Fruit fly (Drosophila melanogaster) whole organism, embryonic: ENCODE results near the gene CG13707.

ENCODE experiments used
- CG11093 ChIP-seq: fragments of 200-800 bp; sonication (Bioruptor generic); IDR thresholded peaks from 3 replicates; pipeline ENCODE4 v1.3.6; 2022; ENCODE audit warnings: missing biosample characterization, missing genetic modification characterization
- CG11247 ChIP-seq: fragments of 200-800 bp; sonication (Bioruptor generic); IDR thresholded peaks from 2 replicates; pipeline ENCODE4 v1.3.6; 2022; ENCODE audit warnings: missing biosample characterization, missing genetic modification characterization
- CG1233 ChIP-seq: fragments of 200-800 bp; sonication (Bioruptor generic); optimal IDR thresholded peaks from 4 replicates; lab custom pipeline; 2018; ENCODE audit warnings: missing biosample characterization, mild to moderate bottlenecking, missing genetic modification characterization
- CG14667 ChIP-seq: fragments of 200-800 bp; sonication (Bioruptor generic); IDR thresholded peaks from 2 replicates; pipeline ENCODE4 v1.3.6; 2022; ENCODE audit warnings: missing biosample characterization, missing genetic modification characterization
- CG14860 ChIP-seq: fragments of 200-800 bp; sonication (Bioruptor generic); IDR thresholded peaks from 3 replicates; pipeline ENCODE4 v1.3.6; 2022; ENCODE audit warnings: missing biosample characterization, missing genetic modification characterization; ENCODE audit not compliant: partially characterized antibody
- CG1529 ChIP-seq: fragments of 200-800 bp; sonication (Bioruptor generic); optimal IDR thresholded peaks from 3 replicates; lab custom pipeline; 2018; ENCODE audit warnings: missing biosample characterization, missing genetic modification characterization
- CG17612 ChIP-seq: fragments of 200-800 bp; sonication (Bioruptor generic); IDR thresholded peaks from 2 replicates; pipeline ENCODE4 v1.3.6; 2022; ENCODE audit warnings: missing biosample characterization, missing genetic modification characterization
- CG2889 ChIP-seq: fragments of 200-800 bp; sonication (Bioruptor generic); IDR thresholded peaks from 3 replicates; pipeline ENCODE4 v1.3.6; 2022; ENCODE audit warnings: missing biosample characterization, missing genetic modification characterization
- CG3065 ChIP-seq: fragments of 200-800 bp; sonication (Bioruptor generic); optimal IDR thresholded peaks from 2 replicates; lab custom pipeline; 2016; ENCODE audit warnings: missing biosample characterization, missing genetic modification characterization
- CG3281 ChIP-seq: fragments of 200-800 bp; sonication (Bioruptor generic); optimal IDR thresholded peaks from 3 replicates; lab custom pipeline; 2017; ENCODE audit warnings: missing biosample characterization, mild to moderate bottlenecking, missing genetic modification characterization
- CG4360 ChIP-seq: fragments of 200-800 bp; sonication (Bioruptor generic); IDR thresholded peaks from 2 replicates; pipeline ENCODE4 v1.3.6; 2022; ENCODE audit warnings: missing biosample characterization, missing genetic modification characterization
- CG4424 ChIP-seq: fragments of 200-800 bp; sonication (Bioruptor generic); optimal IDR thresholded peaks from 3 replicates; lab custom pipeline; 2016; ENCODE audit warnings: missing biosample characterization, missing genetic modification characterization
- CG6175 ChIP-seq: fragments of 200-800 bp; sonication (Bioruptor generic); IDR thresholded peaks from 3 replicates; pipeline ENCODE4 v1.3.6; 2022; ENCODE audit warnings: missing biosample characterization, missing genetic modification characterization
- CG6272 ChIP-seq: fragments of 200-800 bp; sonication (Bioruptor generic); IDR thresholded peaks from 2 replicates; pipeline ENCODE4 v1.3.6; 2022; ENCODE audit warnings: missing biosample characterization, missing genetic modification characterization
- CG6683 ChIP-seq: fragments of 200-800 bp; sonication (Bioruptor generic); optimal IDR thresholded peaks from 2 replicates; lab custom pipeline; 2017; ENCODE audit warnings: missing biosample characterization, mild to moderate bottlenecking, missing genetic modification characterization, missing genetic modification reagents
- CG8359 ChIP-seq: fragments of 200-800 bp; sonication (Bioruptor generic); optimal IDR thresholded peaks from 2 replicates; lab custom pipeline; 2017; ENCODE audit warnings: missing biosample characterization, mild to moderate bottlenecking, missing genetic modification characterization, borderline replicate concordance
- CG9797 ChIP-seq: fragments of 200-800 bp; sonication (Bioruptor generic); optimal IDR thresholded peaks from 3 replicates; lab custom pipeline; 2018; ENCODE audit warnings: missing biosample characterization, mild to moderate bottlenecking, missing genetic modification characterization
- Chrac-16 ChIP-seq: fragments of 200-800 bp; sonication (Bioruptor generic); optimal IDR thresholded peaks from 3 replicates; lab custom pipeline; 2016; ENCODE audit warnings: missing biosample characterization, missing genetic modification characterization
- D ChIP-seq, 2 experiments: fragments of 200-800 bp in 1 of 2; fragments of >200 bp in 1 of 2; sonication (Bioruptor generic) in 1 of 2; optimal IDR thresholded peaks; 2 replicates in 1 of 2; 3 replicates in 1 of 2; lab custom pipeline; 2017; ENCODE audit warnings: mild to moderate bottlenecking in 1 of 2, missing biosample characterization in 1 of 2, missing genetic modification characterization in 1 of 2, missing genetic modification reagents in 1 of 2
- D19A ChIP-seq: fragments of 200-800 bp; optimal IDR thresholded peaks from 3 replicates; lab custom pipeline; 2019; ENCODE audit warnings: missing biosample characterization, mild to moderate bottlenecking, missing genetic modification characterization, moderate library complexity
- Dek ChIP-seq: fragments of 200-800 bp; sonication (Bioruptor generic); optimal IDR thresholded peaks from 3 replicates; lab custom pipeline; 2019; ENCODE audit warnings: missing biosample characterization, mild to moderate bottlenecking, missing genetic modification characterization, moderate library complexity
- Dll ChIP-seq: fragments of 200-800 bp; sonication (Bioruptor generic); IDR thresholded peaks from 4 replicates; pipeline ENCODE4 v1.3.6; 2022; ENCODE audit warnings: missing biosample characterization, missing genetic modification characterization; ENCODE audit not compliant: partially characterized antibody
- E2f1 ChIP-seq: fragments of 200-800 bp; sonication (Bioruptor generic); IDR thresholded peaks from 2 replicates; pipeline ENCODE4 v1.3.6; 2022; ENCODE audit warnings: missing biosample characterization, missing genetic modification characterization
- ERR ChIP-seq: fragments of 200-800 bp; sonication (Bioruptor generic); optimal IDR thresholded peaks from 2 replicates; lab custom pipeline; 2016; ENCODE audit warnings: missing biosample characterization, missing genetic modification characterization
- Hmx ChIP-seq: fragments of 200-800 bp; sonication (Bioruptor generic); optimal IDR thresholded peaks from 2 replicates; lab custom pipeline; 2016; ENCODE audit warnings: missing biosample characterization, missing genetic modification characterization
- Hr3 ChIP-seq: fragments of 200-800 bp; sonication (Bioruptor generic); optimal IDR thresholded peaks from 3 replicates; lab custom pipeline; 2016; ENCODE audit warnings: missing biosample characterization, missing genetic modification characterization
- MESR4 ChIP-seq: fragments of 200-800 bp; sonication (Bioruptor generic); optimal IDR thresholded peaks from 2 replicates; lab custom pipeline; 2018; ENCODE audit warnings: missing biosample characterization, mild to moderate bottlenecking, missing genetic modification characterization, moderate library complexity
- MTF-1 ChIP-seq: fragments of 200-800 bp; sonication (Bioruptor generic); optimal IDR thresholded peaks from 2 replicates; lab custom pipeline; 2018; ENCODE audit warnings: missing biosample characterization, mild to moderate bottlenecking, missing genetic modification characterization, borderline replicate concordance
- Max ChIP-seq: fragments of 200-800 bp; sonication (Bioruptor generic); optimal IDR thresholded peaks from 2 replicates; lab custom pipeline; 2016; ENCODE audit warnings: missing biosample characterization, mild to moderate bottlenecking, missing genetic modification characterization
- Side ChIP-seq: fragments of 200-800 bp; sonication (Bioruptor generic); optimal IDR thresholded peaks from 2 replicates; lab custom pipeline; 2016; ENCODE audit warnings: missing biosample characterization, missing genetic modification characterization
- ap ChIP-seq: fragments of 200-800 bp; sonication (Bioruptor generic); IDR thresholded peaks from 2 replicates; pipeline ENCODE4 v1.3.6; 2022; ENCODE audit warnings: missing biosample characterization, missing genetic modification characterization
- chn ChIP-seq: fragments of 200-800 bp; sonication (Bioruptor generic); optimal IDR thresholded peaks from 2 replicates; lab custom pipeline; 2016; ENCODE audit warnings: missing biosample characterization, missing genetic modification characterization
- disco-r ChIP-seq: fragments of 200-800 bp; sonication (Bioruptor generic); optimal IDR thresholded peaks from 2 replicates; lab custom pipeline; 2016; ENCODE audit warnings: missing biosample characterization, missing genetic modification characterization
- dmrt99B ChIP-seq: fragments of 200-800 bp; sonication (Bioruptor generic); optimal IDR thresholded peaks from 2 replicates; lab custom pipeline; 2018; ENCODE audit warnings: missing biosample characterization, mild to moderate bottlenecking, missing genetic modification characterization, moderate library complexity
- esg ChIP-seq: fragments of 200-800 bp; sonication (Bioruptor generic); conservative IDR thresholded peaks from 2 replicates; pipeline ENCODE4 v1.3.6; 2022; ENCODE audit warnings: missing biosample characterization, missing genetic modification characterization
- eve ChIP-seq, 2 experiments: fragments of >200 bp; optimal IDR thresholded peaks; 2 replicates each; lab custom pipeline; 2017; ENCODE audit warnings: missing biosample characterization in 2 of 2, missing genetic modification characterization in 2 of 2
- fru ChIP-seq: fragments of >200 bp; optimal IDR thresholded peaks from 2 replicates; lab custom pipeline; 2017
- hb ChIP-seq: fragments of 200-800 bp; sonication (Bioruptor generic); IDR thresholded peaks from 3 replicates; pipeline ENCODE4 v1.3.6; 2022; ENCODE audit warnings: missing biosample characterization, missing genetic modification characterization; ENCODE audit not compliant: partially characterized antibody
- hbn ChIP-seq: fragments of 200-800 bp; sonication (Bioruptor generic); IDR thresholded peaks from 2 replicates; pipeline ENCODE4 v1.3.6; 2022; ENCODE audit warnings: missing biosample characterization, missing genetic modification characterization; ENCODE audit not compliant: partially characterized antibody
- p53 ChIP-seq: fragments of 200-800 bp; sonication (Bioruptor generic); optimal IDR thresholded peaks from 2 replicates; lab custom pipeline; 2016; ENCODE audit warnings: missing biosample characterization, missing genetic modification characterization
- pfk ChIP-seq: fragments of 200-800 bp; sonication (Bioruptor generic); optimal IDR thresholded peaks from 2 replicates; lab custom pipeline; 2018; ENCODE audit warnings: missing biosample characterization, mild to moderate bottlenecking, missing genetic modification characterization, moderate library complexity
- phol ChIP-seq: fragments of 200-800 bp; sonication (Bioruptor generic); optimal IDR thresholded peaks from 3 replicates; lab custom pipeline; 2018; ENCODE audit warnings: missing biosample characterization, mild to moderate bottlenecking, missing genetic modification characterization, moderate library complexity
- pita ChIP-seq: fragments of 200-800 bp; sonication (Bioruptor generic); optimal IDR thresholded peaks from 2 replicates; lab custom pipeline; 2017; ENCODE audit warnings: missing biosample characterization, mild to moderate bottlenecking, missing genetic modification characterization
- psq ChIP-seq: fragments of 200-800 bp; sonication (Bioruptor generic); optimal IDR thresholded peaks from 2 replicates; lab custom pipeline; 2017; ENCODE audit warnings: missing biosample characterization, missing genetic modification characterization
- sc ChIP-seq, 3 experiments: fragments of >200 bp in 2 of 3; fragments of 200-800 bp in 1 of 3; sonication (Bioruptor generic) in 1 of 3; optimal IDR thresholded peaks; 2 replicates in 2 of 3; 3 replicates in 1 of 3; lab custom pipeline; 2017; ENCODE audit warnings: mild to moderate bottlenecking in 1 of 3, missing biosample characterization in 1 of 3, missing genetic modification characterization in 1 of 3, missing genetic modification reagents in 1 of 3
- sens ChIP-seq: fragments of 200-800 bp; sonication (Bioruptor generic); peaks from one replicate; lab custom pipeline; 2016; ENCODE audit warnings: missing biosample characterization, missing genetic modification characterization
- tin ChIP-seq: fragments of 200-800 bp; sonication (Bioruptor generic); optimal IDR thresholded peaks from 3 replicates; lab custom pipeline; 2016; ENCODE audit warnings: missing biosample characterization, missing genetic modification characterization
- unpg ChIP-seq: fragments of 200-800 bp; sonication (Bioruptor generic); optimal IDR thresholded peaks from 3 replicates; lab custom pipeline; 2018; ENCODE audit warnings: missing biosample characterization, mild to moderate bottlenecking, missing genetic modification characterization, moderate library complexity
- yki ChIP-seq: fragments of >200 bp; optimal IDR thresholded peaks from 3 replicates; lab custom pipeline; 2018

CG13707 gene

dm6 chr3L:4824356-4825138 is 15.4 kb downstream of the CG13707 start (continued):
- TF ChIP-seq disco-r (GFP tag; lab: Kevin White, UChicago) (peak; percentile 60), CG11247 (peak; percentile 94), CG6175 (GFP tag; lab: Robert Waterston, UW) (peak; percentile 90), CG14667 (GFP tag; lab: Robert Waterston, UW) (peak; percentile 96), CG17612 (peak; percentile 95), Side (GFP tag; lab: Kevin White, UChicago) (peak; percentile 78), D19A (peak; percentile 100), esg (GFP tag; lab: Robert Waterston, UW) (peak; percentile 96), CG6272 (GFP tag; lab: Robert Waterston, UW) (peak; percentile 95), CG6683 (GFP tag; lab: Kevin White, UChicago) (peak; percentile 91), E2f1 (GFP tag; lab: Robert Waterston, UW) (peak; percentile 97), Dll (peak; percentile 65; the same call in 2 of the 4 replicates), hbn (GFP tag; lab: Robert Waterston, UW) (peak; percentile 58; the same call in 1 of the 2 replicates), tin (GFP tag; lab: Kevin White, UChicago) (peak; percentile 96), CG4424 (peak; percentile 94), yki (lab: Kevin White, UChicago) (no peak), unpg (GFP tag; lab: Kevin White, UChicago) (peak; percentile 96), p53 (GFP tag; lab: Kevin White, UChicago) (peak; percentile 43), Hmx (no peak), eve (GFP tag; optimal IDR thresholded peaks at IDR 0.05; lab: Kevin White, UChicago) (no peak), sc (optimal IDR thresholded peaks at IDR 0.05; lab: Kevin White, UChicago) (no peak), sc (GFP tag; optimal IDR thresholded peaks at IDR 0.05; lab: Kevin White, UChicago) (peak; percentile 94), hb (GFP tag; lab: Robert Waterston, UW) (no peak), CG3281 (GFP tag; lab: Kevin White, UChicago) (peak; percentile 94), ap (GFP tag; lab: Robert Waterston, UW) (peak; percentile 95), pita (GFP tag; lab: Kevin White, UChicago) (no peak), sens (peak; percentile 98), psq (GFP tag; lab: Kevin White, UChicago) (peak; percentile 86), ERR (GFP tag; lab: Kevin White, UChicago) (peak; percentile 65), dmrt99B (tag; lab: Kevin White, UChicago) (peak; percentile 97), CG2889 (peak; percentile 96), CG8359 (GFP tag; lab: Kevin White, UChicago) (peak; percentile 85), fru (lab: Kevin White, UChicago) (no peak), CG1233 (GFP tag; lab: Kevin White, UChicago) (peak; percentile 89), MESR4 (peak; percentile 67), phol (tag; lab: Kevin White, UChicago) (peak; percentile 93), CG14860 (GFP tag; lab: Robert Waterston, UW) (no peak), Dek (peak; percentile 92), D (optimal IDR thresholded peaks at IDR 0.05; lab: Kevin White, UChicago) (no peak), D (GFP tag; optimal IDR thresholded peaks at IDR 0.05; lab: Kevin White, UChicago) (peak; percentile 93), Max (peak; percentile 96), Hr3 (GFP tag; lab: Kevin White, UChicago) (peak; percentile 96), Chrac-16 (GFP tag; lab: Kevin White, UChicago) (peak; percentile 96), CG4360 (GFP tag; lab: Robert Waterston, UW) (peak; percentile 74), CG11093 (peak; percentile 96), pfk (GFP tag; lab: Kevin White, UChicago) (no peak), CG1529 (GFP tag; lab: Kevin White, UChicago) (no peak), chn (GFP tag; lab: Kevin White, UChicago) (peak; percentile 94), CG9797 (GFP tag; lab: Kevin White, UChicago) (peak; percentile 25), MTF-1 (peak; percentile 77), CG3065 (GFP tag; lab: Kevin White, UChicago) (peak; percentile 89)
